Worm (Caenorhabditis elegans): ENCODE results near the gene oac-48.

DNA sequence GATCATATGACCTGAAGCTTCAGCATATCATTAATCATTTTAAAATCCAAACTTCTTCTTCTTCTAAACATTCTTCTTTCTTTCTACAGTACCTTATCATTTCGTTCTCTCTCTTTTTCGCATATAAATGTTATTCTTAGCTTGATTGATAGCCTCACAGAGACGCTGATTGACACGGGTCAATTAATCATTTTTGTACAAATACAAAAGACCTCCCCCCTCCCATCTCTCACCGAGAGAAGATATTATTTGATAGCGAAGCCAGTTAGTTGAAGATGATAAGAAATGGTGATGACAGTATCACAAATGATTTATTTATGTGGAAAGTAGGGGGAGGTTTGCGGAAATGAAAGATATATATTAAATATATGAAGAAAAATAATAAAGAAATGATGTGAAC, 9.1 kb downstream of the oac-48 start:
- no peak for TF ChIP-seq W03F9.2 (tag; optimal IDR thresholded peaks at IDR 0.05)
- TF ChIP-seq dao-5 (tag; optimal IDR thresholded peaks at IDR 0.05): no peak

All from whole organism, L4/young adult.